Worm (Caenorhabditis elegans): ENCODE measurements around the gene srh-166.
"Not testable (repeated sequence)": the region's sequence is repeated elsewhere in the genome, so short reads cannot be mapped to it uniquely, and the experiment has no call there.

ce11 chrV:20568995-20569394 lies 43.3 kb upstream of the srh-166 start, which contains the start of gene F26F2.4:
- not testable (repeated sequence) for TF ChIP-seq B0310.2 (tag; optimal IDR thresholded peaks at IDR 0.05); ceh-36 (tag; optimal IDR thresholded peaks at IDR 0.05); hnd-1 (tag; optimal IDR thresholded peaks at IDR 0.05); ama-1 (optimal IDR thresholded peaks at IDR 0.05); pes-1 (GFP tag; IDR thresholded peaks at IDR 0.05); hmg-4 (GFP tag; optimal IDR thresholded peaks at IDR 0.05); tbx-37 (GFP tag; conservative IDR thresholded peaks at IDR 0.05); tra-4 (tag; optimal IDR thresholded peaks at IDR 0.05); tbx-11 (GFP tag; IDR thresholded peaks at IDR 0.05); hmbx-1 (tag; optimal IDR thresholded peaks at IDR 0.05); flt-1 (GFP tag; IDR thresholded peaks at IDR 0.05); ceh-13 (GFP tag; optimal IDR thresholded peaks at IDR 0.05)

Measured in whole organism, early embryonic.